Fruit fly (Drosophila melanogaster): Measurements from ENCODE around the gene Cftr.
A peak's percentile ranks its signal among the peaks of the same experiment; 100 is the strongest.

Cftr gene

DNA sequence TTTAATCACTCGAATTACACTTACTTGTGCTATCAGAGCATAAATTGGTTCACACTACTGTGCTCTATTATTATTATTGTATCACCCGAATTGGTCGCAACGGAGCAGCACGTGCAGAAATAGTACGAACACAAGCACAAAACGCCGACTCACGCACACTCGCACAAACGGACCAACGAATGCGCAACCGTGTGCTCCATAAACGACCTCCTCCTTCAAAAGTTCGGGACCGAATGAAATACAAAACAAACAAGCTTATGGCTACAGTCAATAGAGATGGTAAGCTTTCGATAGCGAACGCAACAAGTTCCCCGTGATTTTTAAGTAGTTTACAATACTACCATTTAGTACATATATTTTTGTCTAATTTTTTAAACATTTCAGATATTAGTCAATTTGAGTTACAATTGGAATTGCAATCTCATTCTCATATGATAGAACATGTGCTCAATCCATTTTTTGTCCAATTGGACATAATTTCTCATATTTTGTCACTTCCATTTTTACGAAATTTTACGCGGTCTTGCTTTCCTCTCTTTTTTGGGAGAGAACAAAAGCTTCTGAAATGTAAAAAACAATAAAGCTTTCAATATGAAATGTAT is at the start of gene Cftr (continued):
- no peak for TF ChIP-seq emc (GFP tag; optimal IDR thresholded peaks at IDR 0.05)
- TF ChIP-seq ash1 (GFP tag; optimal IDR thresholded peaks at IDR 0.05), result no peak
- peak; percentile 0 for TF ChIP-seq CG18764 (GFP tag; optimal IDR thresholded peaks at IDR 0.05)
- peak; percentile 12 for TF ChIP-seq CG4617 (GFP tag; optimal IDR thresholded peaks at IDR 0.05; ENCODE audit: borderline replicate concordance)
- no peak for TF ChIP-seq Usf (GFP tag; optimal IDR thresholded peaks at IDR 0.05)
- TF ChIP-seq CG9215 (GFP tag; IDR thresholded peaks at IDR 0.05), result no peak
- TF ChIP-seq dmrt99B (tag; optimal IDR thresholded peaks at IDR 0.05), result peak; percentile 5
- TF ChIP-seq CG11560 (tag; IDR thresholded peaks at IDR 0.05), result no peak
- TF ChIP-seq psq (GFP tag; optimal IDR thresholded peaks at IDR 0.05), result no peak
- peak; percentile 46 for TF ChIP-seq BEAF-32 (GFP tag; optimal IDR thresholded peaks at IDR 0.05)
- TF ChIP-seq CG1792 (GFP tag; optimal IDR thresholded peaks at IDR 0.05), result peak; percentile 57
- TF ChIP-seq Sin3A (optimal IDR thresholded peaks at IDR 0.05), result no peak
- TF ChIP-seq Med (GFP tag), result peak; percentile 96
- no peak for TF ChIP-seq CG15073 (GFP tag; optimal IDR thresholded peaks at IDR 0.05)
- no peak for TF ChIP-seq zf30C (GFP tag; optimal IDR thresholded peaks at IDR 0.05)
- no peak for TF ChIP-seq CG16863 (GFP tag; optimal IDR thresholded peaks at IDR 0.05)
- TF ChIP-seq caup (GFP tag; optimal IDR thresholded peaks at IDR 0.05; ENCODE audit: severe bottlenecking), result peak; percentile 83
- TF ChIP-seq Lim3 (GFP tag; IDR thresholded peaks at IDR 0.05), result no peak
- TF ChIP-seq HLH4C (GFP tag; IDR thresholded peaks at IDR 0.05; ENCODE audit: partially characterized antibody), result peak; percentile 50
- TF ChIP-seq Sox100B (GFP tag; optimal IDR thresholded peaks at IDR 0.05), result no peak
- TF ChIP-seq Ets65A (GFP tag), result peak; percentile 46
- TF ChIP-seq CG11398 (GFP tag; optimal IDR thresholded peaks at IDR 0.05), result no peak
- peak; percentile 52 for TF ChIP-seq lilli (GFP tag; optimal IDR thresholded peaks at IDR 0.05)
- TF ChIP-seq ftz-f1 (GFP tag; optimal IDR thresholded peaks at IDR 0.05), result peak; percentile 75
- TF ChIP-seq row (GFP tag; IDR thresholded peaks at IDR 0.05), result peak; percentile 43
- TF ChIP-seq sisA (GFP tag; IDR thresholded peaks at IDR 0.05), result no peak
- TF ChIP-seq Hand (GFP tag; optimal IDR thresholded peaks at IDR 0.05), result no peak
- TF ChIP-seq CG17328 (GFP tag; IDR thresholded peaks at IDR 0.05), result peak; percentile 42; the same call in 1 of the 2 replicates
- TF ChIP-seq CG17359 (tag; optimal IDR thresholded peaks at IDR 0.05), result peak; percentile 56
- peak; percentile 40 for TF ChIP-seq exex (tag; optimal IDR thresholded peaks at IDR 0.05)
- no peak for TF ChIP-seq fd96Cb (tag; optimal IDR thresholded peaks at IDR 0.05)
- TF ChIP-seq run (tag; optimal IDR thresholded peaks at IDR 0.05), result no peak
- peak; percentile 22; the same call in 1 of the 3 replicates for TF ChIP-seq so (GFP tag; IDR thresholded peaks at IDR 0.05)
- TF ChIP-seq ttk (GFP tag; IDR thresholded peaks at IDR 0.05), result no peak; the same call in 1 of the 2 replicates
- 0 out of 2 replicates have a peak, but pooled peaks have one; percentile 4 for TF ChIP-seq CG43689 (GFP tag; IDR thresholded peaks at IDR 0.05)
- no peak for TF ChIP-seq insv (GFP tag; optimal IDR thresholded peaks at IDR 0.05)
- no peak for TF ChIP-seq D19A (tag; optimal IDR thresholded peaks at IDR 0.05)
- peak; percentile 57 for TF ChIP-seq sug (tag; optimal IDR thresholded peaks at IDR 0.05)
- TF ChIP-seq CG17802 (tag; optimal IDR thresholded peaks at IDR 0.05), result no peak
- TF ChIP-seq CG12659 (GFP tag; optimal IDR thresholded peaks at IDR 0.05), result peak; percentile 55
- peak; percentile 70 for TF ChIP-seq CG9932 (GFP tag; IDR thresholded peaks at IDR 0.05)
- TF ChIP-seq jigr1 (GFP tag; IDR thresholded peaks at IDR 0.05), result no peak
- no peak for TF ChIP-seq Ssrp (tag; optimal IDR thresholded peaks at IDR 0.05)
- TF ChIP-seq CG1647 (GFP tag; optimal IDR thresholded peaks at IDR 0.05), result peak; percentile 43
- peak; percentile 40 to 69 for TF ChIP-seq dpn (GFP tag; optimal IDR thresholded peaks at IDR 0.05)
- TF ChIP-seq Eip74EF (GFP tag; optimal IDR thresholded peaks at IDR 0.05), result no peak
- 0 out of 4 replicates have a peak, but pooled peaks have one; percentile 30 for TF ChIP-seq Dll (GFP tag; IDR thresholded peaks at IDR 0.05; ENCODE audit: partially characterized antibody)
- TF ChIP-seq ind (GFP tag; optimal IDR thresholded peaks at IDR 0.05), result no peak
- TF ChIP-seq esg (GFP tag; conservative IDR thresholded peaks at IDR 0.05), result no peak
- no peak for TF ChIP-seq ATbp (GFP tag; optimal IDR thresholded peaks at IDR 0.05)
